Worm (Caenorhabditis elegans): Measurements from ENCODE around the gene fbxb-82.

fbxb-82 gene

DNA sequence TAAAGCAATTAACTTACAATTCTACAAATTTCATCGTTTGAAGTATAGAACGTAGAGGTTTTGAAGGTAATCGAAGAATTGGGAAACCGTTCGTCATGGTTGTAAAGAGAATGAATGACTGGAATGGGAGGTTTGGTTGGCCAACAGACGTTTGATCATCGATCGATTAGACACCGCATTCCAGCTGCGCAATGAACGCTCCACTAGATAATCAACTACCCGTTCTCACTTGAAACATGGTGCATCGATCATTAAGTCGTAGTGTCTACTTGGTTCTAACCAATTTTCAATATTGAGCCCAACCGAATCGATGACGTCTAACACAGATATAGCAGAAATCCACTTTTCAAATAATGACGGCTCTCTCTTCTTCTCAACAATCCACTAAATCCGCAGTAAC, at the start of gene fbxb-82:
fbxb-82 (minus strand) TSS at position 101 of the 400 bp plus-strand sequence.
- TF ChIP-seq aha-1 (tag; optimal IDR thresholded peaks at IDR 0.05) (no peak), pqm-1 (tag; optimal IDR thresholded peaks at IDR 0.05) (no peak), efl-1 (optimal IDR thresholded peaks at IDR 0.05) (no peak), efl-1 (GFP tag; optimal IDR thresholded peaks at IDR 0.05 in 1 of 2) (peak in 1 of 2 experiments; percentile 1)

DNA sequence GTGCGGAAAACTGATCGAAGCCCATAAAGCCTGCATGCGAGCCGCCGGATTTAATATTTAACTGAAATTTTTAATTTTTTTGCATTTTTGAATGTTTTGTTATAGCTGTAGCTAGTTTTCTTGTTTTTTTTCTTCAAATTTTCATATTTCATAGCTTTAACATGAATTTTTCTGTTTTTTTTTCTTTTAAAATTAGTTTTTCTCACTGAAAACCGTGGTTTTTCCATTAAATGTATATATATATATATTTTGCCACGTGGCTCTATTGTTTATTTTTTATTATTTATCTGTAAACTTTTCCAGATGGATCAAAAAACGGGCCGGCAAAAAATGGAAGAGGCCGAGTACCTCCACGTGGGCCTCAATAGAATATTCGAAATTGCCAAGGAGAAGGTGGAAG, 48.8 kb upstream of the fbxb-82 start, which contains the start of gene sec-20:
sec-20 (plus strand) TSS at position 301 of the 400 bp plus-strand sequence.
- TF ChIP-seq nhr-28 (tag; optimal IDR thresholded peaks at IDR 0.05), result no peak
- no peak for TF ChIP-seq ceh-63 (GFP tag; optimal IDR thresholded peaks at IDR 0.05)
- TF ChIP-seq ceh-82 (tag; optimal IDR thresholded peaks at IDR 0.05), result no peak
- no peak for TF ChIP-seq nhr-76 (tag; optimal IDR thresholded peaks at IDR 0.05)
- no peak for TF ChIP-seq C16A3.4 (tag; optimal IDR thresholded peaks at IDR 0.05)
- no peak for TF ChIP-seq nhr-19 (GFP tag; conservative IDR thresholded peaks at IDR 0.05)
- TF ChIP-seq ceh-88 (GFP tag; IDR thresholded peaks at IDR 0.05), result no peak

DNA sequence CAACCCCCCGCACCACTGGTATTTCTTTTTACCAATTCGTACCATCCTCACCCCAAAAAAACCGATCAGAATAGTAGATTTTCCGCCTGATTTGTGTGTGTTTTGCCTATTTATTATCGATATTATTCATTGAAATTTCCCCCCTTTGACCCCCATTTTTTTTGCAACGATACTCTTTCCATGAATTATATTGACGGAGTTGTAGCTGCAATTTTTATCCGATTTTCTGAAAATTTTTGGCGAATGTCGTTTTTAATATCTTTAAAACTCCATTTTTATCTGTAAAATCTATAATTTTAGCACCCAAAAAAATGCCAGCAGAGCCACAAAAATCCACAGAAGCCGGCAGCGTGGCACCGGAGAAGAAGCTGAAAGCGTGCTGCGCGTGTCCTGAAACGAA, 47.7 kb upstream of the fbxb-82 start, which contains the start of gene cox-17:
cox-17 (plus strand) TSS at position 301 of the 400 bp plus-strand sequence.
- TF ChIP-seq ztf-4 (tag; optimal IDR thresholded peaks at IDR 0.05), result no peak
- TF ChIP-seq isw-1 (GFP tag; IDR thresholded peaks at IDR 0.05), result no peak
- no peak for TF ChIP-seq ceh-88 (GFP tag; IDR thresholded peaks at IDR 0.05)
- no peak for TF ChIP-seq lin-14 (GFP tag; optimal IDR thresholded peaks at IDR 0.05)
- no peak for TF ChIP-seq ceh-63 (GFP tag; optimal IDR thresholded peaks at IDR 0.05)
- no peak for TF ChIP-seq mep-1 (tag; optimal IDR thresholded peaks at IDR 0.05)
- TF ChIP-seq mdl-1 (tag; optimal IDR thresholded peaks at IDR 0.05), result no peak
- TF ChIP-seq lir-3 (tag; optimal IDR thresholded peaks at IDR 0.05; ENCODE audit: poor library complexity), result no peak
- TF ChIP-seq nhr-12 (tag; optimal IDR thresholded peaks at IDR 0.05), result no peak
- TF ChIP-seq ceh-82 (tag; optimal IDR thresholded peaks at IDR 0.05), result no peak
- TF ChIP-seq lin-39 (tag; optimal IDR thresholded peaks at IDR 0.05), result no peak
- TF ChIP-seq ces-1 (GFP tag; optimal IDR thresholded peaks at IDR 0.05), result no peak
- no peak for TF ChIP-seq zip-4 (GFP tag; optimal IDR thresholded peaks at IDR 0.05)
- no peak for TF ChIP-seq nhr-77 (tag; optimal IDR thresholded peaks at IDR 0.05)
- TF ChIP-seq swsn-7 (tag; optimal IDR thresholded peaks at IDR 0.05), result no peak
- TF ChIP-seq nhr-20 (tag; optimal IDR thresholded peaks at IDR 0.05), result no peak
- TF ChIP-seq ztf-11 (tag; optimal IDR thresholded peaks at IDR 0.05), result no peak
- no peak for TF ChIP-seq hpl-2 (GFP tag; optimal IDR thresholded peaks at IDR 0.05)

DNA sequence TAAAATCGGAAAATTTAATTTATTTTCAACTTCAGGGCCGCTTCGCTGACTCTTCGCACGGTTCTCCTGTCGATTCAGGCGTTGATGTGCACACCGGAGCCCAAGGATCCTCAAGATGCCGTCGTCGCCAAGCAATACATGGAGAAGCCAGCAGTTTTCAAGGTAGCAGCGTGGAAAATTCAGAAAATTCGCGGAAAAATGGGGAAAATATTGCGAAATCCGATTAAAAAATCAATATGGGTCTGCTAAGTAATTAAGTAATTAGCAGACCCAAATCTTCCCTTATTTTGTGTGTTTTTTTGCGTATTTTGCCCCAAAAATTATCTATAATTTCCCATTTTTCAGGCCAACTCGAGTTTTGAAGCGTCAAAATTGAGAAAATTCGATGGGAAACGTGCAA, 46.3 kb upstream of the fbxb-82 start:
- TF ChIP-seq Y116A8C.19 (tag; optimal IDR thresholded peaks at IDR 0.05; ENCODE audit: borderline replicate concordance), result no peak
- TF ChIP-seq fkh-8 (tag; optimal IDR thresholded peaks at IDR 0.05), result no peak
- no peak for TF ChIP-seq blmp-1 (tag; optimal IDR thresholded peaks at IDR 0.05)
- no peak for TF ChIP-seq fkh-4 (tag; optimal IDR thresholded peaks at IDR 0.05; ENCODE audit: borderline replicate concordance)
- TF ChIP-seq nhr-11 (tag; optimal IDR thresholded peaks at IDR 0.05), result no peak
- no peak for TF ChIP-seq mdl-1 (tag; optimal IDR thresholded peaks at IDR 0.05)
- TF ChIP-seq swsn-7 (tag; optimal IDR thresholded peaks at IDR 0.05), result no peak

ce11 chrIII:188426-188888, 45.4 kb upstream of the fbxb-82 start, which contains the start of gene ubc-20:
ubc-20 (plus strand) TSS chrIII:188838.
- TF ChIP-seq skn-1 (tag; optimal IDR thresholded peaks at IDR 0.05) (peak; percentile 74), lin-35 (GFP tag; optimal IDR thresholded peaks at IDR 0.05) (peak; percentile 17 to 61), efl-1 (optimal IDR thresholded peaks at IDR 0.05) (peak; percentile 12 to 39), efl-1 (GFP tag; optimal IDR thresholded peaks at IDR 0.05 in 1 of 2) (peak; percentile 20 to 34), fkh-10 (GFP tag; optimal IDR thresholded peaks at IDR 0.05) (no peak), isw-1 (GFP tag; IDR thresholded peaks at IDR 0.05) (no peak), tbx-2 (tag; optimal IDR thresholded peaks at IDR 0.05) (peak; percentile 22), pax-3 (tag; optimal IDR thresholded peaks at IDR 0.05) (no peak), mab-9 (GFP tag; IDR thresholded peaks at IDR 0.05) (no peak), dsc-1 (tag; optimal IDR thresholded peaks at IDR 0.05) (no peak), nhr-47 (tag; optimal IDR thresholded peaks at IDR 0.05) (peak; percentile 39), nhr-85 (tag) (peak; percentile 75), swsn-7 (tag; optimal IDR thresholded peaks at IDR 0.05) (peak; percentile 3), ztf-4 (tag; optimal IDR thresholded peaks at IDR 0.05) (no peak), zip-4 (GFP tag; optimal IDR thresholded peaks at IDR 0.05) (no peak), ets-5 (GFP tag; IDR thresholded peaks at IDR 0.05) (no peak), ceh-8 (GFP tag; optimal IDR thresholded peaks at IDR 0.05) (no peak), C16A3.4 (tag; optimal IDR thresholded peaks at IDR 0.05) (peak; percentile 22), nhr-12 (tag; optimal IDR thresholded peaks at IDR 0.05) (no peak), alr-1 (tag; optimal IDR thresholded peaks at IDR 0.05; ENCODE audit: borderline replicate concordance) (no peak), lsy-2 (tag; optimal IDR thresholded peaks at IDR 0.05) (peak; percentile 21 to 57), dpl-1 (GFP tag; optimal IDR thresholded peaks at IDR 0.05) (peak in 2 of 3 experiments; percentile 24 to 50)
